Fruit fly (Drosophila melanogaster): ENCODE data around the gene Cpr78Cb.
A peak's percentile ranks its signal among the peaks of the same experiment; 100 is the strongest.

Cpr78Cb gene

DNA sequence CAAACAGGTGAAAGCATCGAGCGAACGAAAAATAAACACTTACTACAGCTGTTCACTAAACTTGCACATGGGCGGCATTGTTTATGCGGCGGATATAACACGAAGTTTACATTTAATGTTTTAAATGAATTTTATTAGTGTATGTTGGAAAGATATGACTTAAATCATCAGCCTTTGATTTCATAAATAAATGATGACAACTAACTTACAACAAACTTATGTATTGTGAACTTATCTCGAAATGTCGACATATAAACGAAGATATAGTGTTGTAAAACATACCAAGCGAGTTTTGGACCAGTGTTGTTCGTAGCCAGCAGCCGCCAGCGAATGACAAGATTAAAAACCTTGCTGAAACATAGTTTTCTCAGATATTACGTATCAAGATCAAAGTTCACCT is 10.1 kb downstream of the Cpr78Cb start, which contains the start of the genes CG11309 and CG7632 (continued):
- TF ChIP-seq CG8632 (GFP tag; optimal IDR thresholded peaks at IDR 0.05) (peak; percentile 99), spab (GFP tag; optimal IDR thresholded peaks at IDR 0.05) (peak; percentile 99), fd85E (GFP tag; optimal IDR thresholded peaks at IDR 0.05) (peak; percentile 97), CG4318 (GFP tag; optimal IDR thresholded peaks at IDR 0.05) (peak; percentile 96), achi (GFP tag; optimal IDR thresholded peaks at IDR 0.05) (peak; percentile 99), Sox14 (GFP tag; optimal IDR thresholded peaks at IDR 0.05) (peak; percentile 99), CG3032 (tag; optimal IDR thresholded peaks at IDR 0.05) (peak; percentile 100), OdsH (GFP tag; optimal IDR thresholded peaks at IDR 0.05) (peak; percentile 99), CG6792 (GFP tag; optimal IDR thresholded peaks at IDR 0.05) (peak; percentile 99), Eip75B (GFP tag; optimal IDR thresholded peaks at IDR 0.05) (peak; percentile 100), CG9139 (GFP tag; optimal IDR thresholded peaks at IDR 0.05) (peak; percentile 99), CG11902 (GFP tag; optimal IDR thresholded peaks at IDR 0.05) (peak; percentile 95), Sox102F (GFP tag; optimal IDR thresholded peaks at IDR 0.05) (peak; percentile 100), CG1621 (tag; optimal IDR thresholded peaks at IDR 0.05) (peak; percentile 99), CG6276 (GFP tag; optimal IDR thresholded peaks at IDR 0.05) (peak; percentile 97), acj6 (GFP tag; optimal IDR thresholded peaks at IDR 0.05) (peak; percentile 99), Eip78C (GFP tag) (peak; percentile 100), Smox (GFP tag; optimal IDR thresholded peaks at IDR 0.05) (peak; percentile 99), CG16779 (tag; optimal IDR thresholded peaks at IDR 0.05) (peak; percentile 99), Sox15 (GFP tag; optimal IDR thresholded peaks at IDR 0.05) (peak; percentile 97), lz (GFP tag; optimal IDR thresholded peaks at IDR 0.05) (peak; percentile 99), Hr39 (GFP tag; optimal IDR thresholded peaks at IDR 0.05) (peak; percentile 98), CG10669 (GFP tag; optimal IDR thresholded peaks at IDR 0.05) (peak; percentile 100)

DNA sequence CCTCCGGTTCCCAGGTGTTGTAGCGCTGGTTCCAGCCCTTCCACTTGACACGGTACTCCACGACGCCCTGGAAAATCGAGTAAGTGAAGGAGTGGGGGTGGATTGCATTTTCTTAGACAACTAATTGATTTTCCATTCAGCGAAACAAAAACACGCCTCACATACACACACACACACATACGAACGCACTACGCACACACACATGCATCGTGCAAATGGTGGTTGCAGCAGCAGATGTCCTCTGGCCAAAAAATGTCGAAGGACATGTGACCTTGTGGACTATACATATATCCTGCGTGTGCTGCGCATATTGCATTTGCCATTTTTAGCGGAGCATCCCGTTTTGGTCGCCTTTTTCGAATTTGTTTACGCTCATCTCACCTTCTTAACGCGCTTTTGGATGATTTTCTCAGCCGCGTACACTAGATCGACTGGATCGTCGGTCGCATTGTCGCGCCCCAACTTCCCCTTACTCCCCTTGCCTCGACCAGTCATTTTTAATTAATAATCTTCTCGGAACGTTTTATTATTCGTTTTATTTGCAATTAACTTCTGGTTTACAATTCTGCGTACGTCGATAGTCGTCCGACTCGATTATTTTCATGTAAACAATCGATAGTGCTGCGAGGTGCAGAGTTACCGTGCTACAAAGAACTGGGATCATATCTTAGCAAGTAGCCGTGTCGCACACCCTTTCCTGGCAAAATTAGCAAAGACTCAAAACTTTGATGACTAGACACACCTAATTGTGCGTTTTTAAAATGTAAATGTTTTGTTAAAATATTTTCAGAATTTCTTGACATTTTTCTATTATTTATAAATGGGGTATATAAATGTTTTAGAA is 23.3 kb downstream of the Cpr78Cb start, which contains the start of gene Pc:
Gene Pc, minus strand, starts transcription at position 605 of the 844 bp plus-strand sequence.
- TF ChIP-seq Eip78C (GFP tag) = peak; percentile 39
- TF ChIP-seq Hr4 (GFP tag; optimal IDR thresholded peaks at IDR 0.05) = no peak
- TF ChIP-seq Sox14 (GFP tag; optimal IDR thresholded peaks at IDR 0.05) = peak; percentile 57
- TF ChIP-seq fkh (GFP tag; optimal IDR thresholded peaks at IDR 0.05) = peak; percentile 24
- TF ChIP-seq CG3032 (tag; optimal IDR thresholded peaks at IDR 0.05) = peak; percentile 13

DNA sequence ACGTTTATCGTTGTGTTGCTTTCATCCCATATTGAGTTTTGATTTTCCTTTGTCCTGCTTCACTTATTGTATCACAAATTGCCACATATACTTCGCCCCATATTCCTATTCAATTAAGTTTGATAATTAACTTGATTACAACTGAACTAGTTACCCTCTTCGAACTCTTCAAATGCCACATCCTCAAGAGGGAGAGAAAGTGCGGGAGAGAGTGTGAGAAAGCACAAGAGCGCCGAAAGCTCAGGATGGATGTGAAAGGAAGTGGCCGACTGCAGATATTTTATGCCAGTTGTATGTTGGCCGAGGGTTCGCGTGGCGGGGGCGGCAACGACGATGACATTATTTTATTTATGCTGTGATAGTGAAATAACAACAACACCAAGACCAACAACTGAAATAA is 24.2 kb downstream of the Cpr78Cb start, which contains the start of gene Rab26:
Gene Rab26, plus strand, starts transcription at position 301 of the 400 bp plus-strand sequence.
- TF ChIP-seq acj6 (GFP tag; optimal IDR thresholded peaks at IDR 0.05) = no peak
- TF ChIP-seq CG7368 (GFP tag; optimal IDR thresholded peaks at IDR 0.05) = no peak
- TF ChIP-seq net (GFP tag; optimal IDR thresholded peaks at IDR 0.05) = no peak

DNA sequence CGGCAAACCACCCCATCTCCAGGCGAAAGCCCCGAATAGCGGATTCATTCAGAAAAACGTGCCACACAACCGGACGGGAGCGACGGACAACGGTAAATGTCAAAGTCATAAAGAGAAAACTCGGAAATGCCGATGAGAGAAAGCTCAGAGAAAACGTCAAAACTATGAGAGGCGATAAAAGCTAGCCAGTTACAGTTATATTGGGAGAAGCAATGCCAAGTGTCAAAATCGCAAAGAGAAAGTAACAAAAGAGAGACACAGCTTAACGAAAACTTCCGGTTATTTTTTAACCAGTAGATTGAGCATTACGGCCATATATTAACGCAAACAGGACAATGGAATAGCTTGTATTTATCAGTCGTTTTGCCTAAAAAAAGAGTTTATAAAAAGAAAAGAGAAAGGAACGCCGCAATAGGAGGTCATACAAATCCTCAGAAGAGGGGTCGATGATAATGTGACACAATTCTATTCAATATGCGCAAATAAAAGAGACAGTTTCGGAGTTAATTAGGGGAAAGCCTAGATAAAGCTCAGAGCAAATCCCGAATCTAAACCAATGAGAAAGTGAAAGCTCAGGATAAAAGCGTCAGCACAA is 25.1 kb downstream of the Cpr78Cb start:
- no peak for TF ChIP-seq Eip93F (GFP tag; optimal IDR thresholded peaks at IDR 0.05)
- TF ChIP-seq achi (GFP tag; optimal IDR thresholded peaks at IDR 0.05) = peak; percentile 47

DNA sequence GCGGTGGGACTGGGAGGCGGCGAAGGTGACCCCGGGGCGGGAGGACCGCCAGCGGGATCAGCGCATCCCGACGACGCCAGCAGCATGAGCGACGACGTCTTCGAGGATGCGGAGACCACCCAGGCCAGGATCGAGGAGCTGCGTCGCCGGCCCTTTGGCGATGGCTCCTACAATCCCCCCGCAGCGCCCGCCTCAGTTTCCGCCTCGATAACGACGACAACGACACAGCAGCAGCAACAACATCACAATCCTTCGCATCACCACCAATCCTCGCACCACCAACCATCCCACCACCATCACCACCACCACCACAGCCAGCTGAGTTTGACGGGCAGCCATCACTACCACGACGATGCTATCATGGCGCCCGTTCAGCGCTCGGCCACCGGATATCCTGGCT is 25.7 kb downstream of the Cpr78Cb start:
- TF ChIP-seq Hr38 (GFP tag; optimal IDR thresholded peaks at IDR 0.05) = no peak
- TF ChIP-seq fd85E (GFP tag; optimal IDR thresholded peaks at IDR 0.05) = no peak
- TF ChIP-seq CG7368 (GFP tag; optimal IDR thresholded peaks at IDR 0.05) = no peak
- peak; percentile 5 for TF ChIP-seq Eip78C (GFP tag)
- no peak for TF ChIP-seq salr (GFP tag; optimal IDR thresholded peaks at IDR 0.05)
- no peak for TF ChIP-seq cyc (GFP tag; optimal IDR thresholded peaks at IDR 0.05)
- TF ChIP-seq fkh (GFP tag; optimal IDR thresholded peaks at IDR 0.05) = no peak
- TF ChIP-seq CG8632 (GFP tag; optimal IDR thresholded peaks at IDR 0.05) = no peak
